Worm (Caenorhabditis elegans) whole organism, L1 larva: ENCODE data around the gene uba-1.
A peak's percentile ranks its signal among the peaks of the same experiment; 100 is the strongest.
"Not testable (repeated sequence)": the region's sequence is repeated elsewhere in the genome, so short reads cannot be mapped to it uniquely, and the experiment has no call there.

Experiments
- C16A3.4 ChIP-seq: fragments of 150-350 bp; optimal IDR thresholded peaks from 2 replicates; lab custom pipeline; 2014; ENCODE audit warnings: missing biosample characterization, missing genetic modification characterization
- Y116A8C.19 ChIP-seq: sonication (generic microtip); optimal IDR thresholded peaks from 2 replicates; lab custom pipeline; 2016; ENCODE audit warnings: missing compliant biosample characterization, missing genetic modification characterization, borderline replicate concordance
- ama-1 ChIP-seq: fragments of 150-350 bp; optimal IDR thresholded peaks from 2 replicates; lab custom pipeline; 2014
- blmp-1 ChIP-seq: fragments of 150-350 bp; optimal IDR thresholded peaks from 2 replicates; lab custom pipeline; 2014; ENCODE audit warnings: missing biosample characterization, missing genetic modification characterization
- ceh-88 ChIP-seq: fragments of 200-800 bp; sonication (Bioruptor generic); IDR thresholded peaks from 2 replicates; pipeline ENCODE4 v1.3.6; 2022; ENCODE audit warnings: missing genetic modification characterization, missing compliant biosample characterization
- dpl-1 ChIP-seq, 3 experiments: fragments of 150-350 bp in 2 of 3; sonication (generic microtip) in 1 of 3; optimal IDR thresholded peaks; 2 replicates each; lab custom pipeline; 2014 to 2017; ENCODE audit warnings: missing biosample characterization in 3 of 3, missing genetic modification characterization in 3 of 3, missing genetic modification reagents in 3 of 3
- efl-1 ChIP-seq, 4 experiments: fragments of 150-350 bp; optimal IDR thresholded peaks in 3 of 4; peaks in 1 of 4; 1 replicate in 1 of 4; 2 replicates in 3 of 4; lab custom pipeline; 2014; ENCODE audit warnings: missing biosample characterization in 2 of 4, missing genetic modification characterization in 2 of 4, missing genetic modification reagents in 2 of 4
- elt-2 ChIP-seq: sonication (generic microtip); optimal IDR thresholded peaks from 2 replicates; lab custom pipeline; 2016; ENCODE audit warnings: missing genetic modification characterization, mild to moderate bottlenecking, inconsistent platforms, missing compliant biosample characterization, missing genetic modification reagents
- elt-3 ChIP-seq, 6 experiments: fragments of 150-350 bp in 1 of 6; sonication (generic microtip); optimal IDR thresholded peaks; 2 replicates each; lab custom pipeline; 2017 to 2018; ENCODE audit warnings: missing biosample characterization in 6 of 6, missing genetic modification characterization in 6 of 6, inconsistent platforms in 1 of 6
- fkh-10 ChIP-seq: sonication (generic microtip); optimal IDR thresholded peaks from 2 replicates; lab custom pipeline; 2017; ENCODE audit warnings: missing biosample characterization, missing genetic modification reagents, missing genetic modification characterization
- fkh-8 ChIP-seq: sonication (generic microtip); optimal IDR thresholded peaks from 2 replicates; lab custom pipeline; 2016; ENCODE audit warnings: mild to moderate bottlenecking, missing genetic modification characterization, missing compliant biosample characterization
- fos-1 ChIP-seq: fragments of 150-350 bp; optimal IDR thresholded peaks from 2 replicates; lab custom pipeline; 2014; ENCODE audit warnings: missing biosample characterization, missing genetic modification characterization
- hlh-4 ChIP-seq: sonication (generic microtip); optimal IDR thresholded peaks from 2 replicates; lab custom pipeline; 2016; ENCODE audit warnings: mild to moderate bottlenecking, missing genetic modification characterization, missing compliant biosample characterization
- lin-13 ChIP-seq: fragments of 150-350 bp; optimal IDR thresholded peaks from 2 replicates; lab custom pipeline; 2014; ENCODE audit warnings: missing biosample characterization, missing genetic modification reagents, missing genetic modification characterization
- lin-14 ChIP-seq: fragments of 200-800 bp; sonication (Bioruptor generic); optimal IDR thresholded peaks from 2 replicates; lab custom pipeline; 2018; ENCODE audit warnings: mild to moderate bottlenecking, missing genetic modification characterization, moderate library complexity, missing compliant biosample characterization
- lsy-2 ChIP-seq, 2 experiments: fragments of 150-350 bp; optimal IDR thresholded peaks; 2 replicates each; lab custom pipeline; 2014; ENCODE audit warnings: missing biosample characterization in 2 of 2, missing genetic modification characterization in 2 of 2
- mef-2 ChIP-seq: fragments of 150-350 bp; optimal IDR thresholded peaks from 2 replicates; lab custom pipeline; 2014; ENCODE audit warnings: missing biosample characterization, missing genetic modification characterization
- mep-1 ChIP-seq: fragments of 150-350 bp; optimal IDR thresholded peaks from 2 replicates; lab custom pipeline; 2014; ENCODE audit warnings: missing biosample characterization, missing genetic modification characterization
- nhr-237 ChIP-seq: fragments of 150-350 bp; optimal IDR thresholded peaks from 2 replicates; lab custom pipeline; 2014; ENCODE audit warnings: missing biosample characterization, missing genetic modification characterization
- nhr-28 ChIP-seq: fragments of 150-350 bp; optimal IDR thresholded peaks from 2 replicates; lab custom pipeline; 2014; ENCODE audit warnings: missing biosample characterization, missing genetic modification characterization
- nhr-47 ChIP-seq: sonication (generic microtip); optimal IDR thresholded peaks from 2 replicates; lab custom pipeline; 2016; ENCODE audit warnings: mild to moderate bottlenecking, missing genetic modification characterization, moderate library complexity, missing compliant biosample characterization
- nhr-84 ChIP-seq: sonication (generic microtip); optimal IDR thresholded peaks from 2 replicates; lab custom pipeline; 2017; ENCODE audit warnings: missing biosample characterization, missing genetic modification characterization
- nhr-85 ChIP-seq: sonication (generic microtip); peaks from one replicate; lab custom pipeline; 2016; ENCODE audit warnings: missing genetic modification characterization, inconsistent platforms, missing compliant biosample characterization
- pag-3 ChIP-seq: sonication (generic microtip); optimal IDR thresholded peaks from 2 replicates; lab custom pipeline; 2017; ENCODE audit warnings: missing genetic modification characterization, mild to moderate bottlenecking, missing compliant biosample characterization, antibody characterized with exemption, borderline replicate concordance; ENCODE audit not compliant: insufficient read depth
- pqm-1 ChIP-seq: sonication (generic microtip); optimal IDR thresholded peaks from 3 replicates; lab custom pipeline; 2017; ENCODE audit warnings: missing biosample characterization, missing genetic modification characterization
- rnt-1 ChIP-seq: sonication (generic microtip); optimal IDR thresholded peaks from 2 replicates; lab custom pipeline; 2016; ENCODE audit warnings: mild to moderate bottlenecking, missing genetic modification characterization, moderate library complexity, missing compliant biosample characterization
- snu-23 ChIP-seq: sonication (generic microtip); optimal IDR thresholded peaks from 2 replicates; lab custom pipeline; 2016; ENCODE audit warnings: missing genetic modification characterization, missing compliant biosample characterization
- sup-37 ChIP-seq: fragments of 200-800 bp; sonication (Bioruptor generic); optimal IDR thresholded peaks from 2 replicates; lab custom pipeline; 2018; ENCODE audit warnings: mild to moderate bottlenecking, missing genetic modification characterization, missing compliant biosample characterization
- swsn-7 ChIP-seq: sonication (generic microtip); optimal IDR thresholded peaks from 2 replicates; lab custom pipeline; 2016; ENCODE audit warnings: missing genetic modification characterization, missing compliant biosample characterization
- tlp-1 ChIP-seq: fragments of 150-350 bp; optimal IDR thresholded peaks from 2 replicates; lab custom pipeline; 2014; ENCODE audit warnings: missing biosample characterization, missing genetic modification characterization
- unc-62 ChIP-seq: fragments of 150-350 bp; optimal IDR thresholded peaks from 2 replicates; lab custom pipeline; 2014; ENCODE audit warnings: missing biosample characterization, missing genetic modification reagents, missing genetic modification characterization
- unc-98 ChIP-seq: fragments of 200-800 bp; sonication (Bioruptor generic); IDR thresholded peaks from 2 replicates; pipeline ENCODE4 v1.3.6; 2022; ENCODE audit warnings: missing genetic modification characterization, missing compliant biosample characterization

uba-1 gene

DNA sequence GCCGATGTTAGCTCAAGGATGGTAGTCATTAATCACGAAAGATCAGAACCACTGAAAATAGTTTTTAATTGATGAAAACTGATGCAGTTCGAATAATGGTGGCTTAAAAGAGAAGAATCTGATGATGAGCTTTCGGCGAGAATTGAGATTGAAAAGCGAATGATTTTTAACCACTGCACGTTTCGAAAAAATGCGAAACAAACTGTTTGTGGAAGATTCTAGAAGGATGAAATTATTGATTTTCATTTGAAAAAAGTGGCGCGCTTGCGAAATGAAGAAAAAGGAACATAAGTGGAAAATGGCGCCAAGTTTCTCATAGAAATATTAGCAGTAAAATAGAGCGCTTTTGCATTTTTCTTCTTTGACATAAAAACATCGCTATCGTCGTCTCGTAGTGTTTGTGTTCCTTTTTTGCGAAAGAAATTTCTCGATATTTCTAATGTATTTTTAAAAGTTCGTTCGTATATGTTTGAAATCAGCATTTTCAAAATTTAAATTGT, at the start of gene uba-1 (continued):
- TF ChIP-seq dpl-1 (GFP tag; optimal IDR thresholded peaks at IDR 0.05; lab: Kevin White, UChicago) (peak in 1 of 3 experiments; percentile 51), lin-14 (GFP tag; lab: Kevin White, UChicago) (peak; percentile 9), unc-98 (GFP tag; lab: Robert Waterston, UW) (no peak), C16A3.4 (no peak), mep-1 (tag; lab: Kevin White, UChicago) (no peak), ama-1 (lab: Kevin White, UChicago) (no peak), nhr-28 (tag; lab: Kevin White, UChicago) (no peak)

DNA sequence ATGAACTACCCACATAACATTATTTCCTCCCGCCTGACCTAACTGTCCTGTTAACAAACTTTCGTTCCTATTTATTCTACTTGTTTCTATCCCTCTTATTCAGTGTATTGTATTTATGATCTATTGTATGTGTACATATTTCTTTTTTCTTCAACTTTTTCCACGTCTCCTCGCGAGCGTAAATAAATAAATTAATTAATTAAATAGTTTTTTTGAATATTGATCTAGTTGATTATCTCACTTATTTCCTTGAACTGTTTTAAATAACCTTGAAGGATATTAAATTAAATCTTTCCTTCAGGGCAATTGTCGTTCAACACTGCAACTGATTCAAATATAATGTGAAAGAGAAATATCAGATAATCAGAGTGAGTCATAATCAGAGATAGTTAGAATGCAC, 48.1 kb upstream of the uba-1 start, which contains the start of gene frk-1:
Gene frk-1, plus strand, starts transcription at position 301 of the 400 bp plus-strand sequence.
- TF ChIP-seq unc-98 (GFP tag; lab: Robert Waterston, UW) (no peak), unc-62 (GFP tag; lab: Kevin White, UChicago) (no peak), elt-3 (tag; optimal IDR thresholded peaks at IDR 0.05; lab: Kevin White, UChicago) (no peak), elt-2 (tag; lab: Kevin White, UChicago) (no peak), swsn-7 (no peak)

DNA sequence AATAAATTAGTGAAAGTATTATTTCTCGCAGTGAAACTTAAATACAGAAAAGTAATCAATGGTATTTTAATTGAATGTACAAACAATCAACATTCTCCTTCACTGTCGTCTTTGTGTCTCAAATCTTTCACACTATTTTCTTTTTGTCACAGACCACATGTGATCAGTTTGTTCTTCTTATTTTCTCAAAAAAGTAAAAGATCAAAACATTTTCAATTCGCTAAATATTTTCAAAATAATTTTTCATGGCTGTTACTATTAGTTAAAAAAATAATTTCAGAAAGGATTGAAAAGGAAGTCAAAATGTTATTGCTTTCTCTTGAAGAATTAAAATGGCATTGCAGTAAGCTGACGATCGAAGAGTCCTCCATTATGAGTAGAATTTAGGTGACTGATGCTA, 46.1 kb upstream of the uba-1 start, which contains the start of gene dhs-31:
Gene dhs-31, minus strand, starts transcription at position 101 of the 400 bp plus-strand sequence.
- TF ChIP-seq nhr-84 (tag; lab: Kevin White, UChicago) = no peak
- peak in 1 of 6 experiments; percentile 11 for TF ChIP-seq elt-3 (tag; optimal IDR thresholded peaks at IDR 0.05; lab: Kevin White, UChicago)
- peak; percentile 42 for TF ChIP-seq blmp-1 (tag; lab: Kevin White, UChicago)
- TF ChIP-seq nhr-85 (tag; lab: Kevin White, UChicago) = peak; percentile 22
- TF ChIP-seq, all 84 proteins: peak for 3

DNA sequence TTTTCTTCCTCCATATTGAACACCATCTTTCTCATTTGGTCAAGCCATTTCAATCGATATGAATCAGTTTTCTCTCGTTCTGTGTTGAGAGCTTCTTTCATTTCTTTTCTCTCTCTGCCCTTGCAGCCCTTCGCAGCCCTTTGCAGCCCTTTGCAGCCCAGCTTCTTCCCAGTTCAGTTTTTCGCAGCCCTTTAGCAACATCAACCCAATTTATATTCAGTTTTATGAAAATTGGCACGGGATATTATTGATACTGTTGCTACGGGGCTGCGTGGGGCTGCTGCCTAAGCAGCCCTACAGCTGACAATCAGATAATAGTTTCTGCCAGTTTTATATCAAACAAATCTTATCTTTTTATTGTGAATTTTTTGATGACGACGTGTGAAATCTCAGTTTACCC, 42.2 kb upstream of the uba-1 start, which contains the start of gene F44D12.10:
Gene F44D12.10, minus strand, starts transcription at position 101 of the 400 bp plus-strand sequence.
- TF ChIP-seq fkh-8 (tag; lab: Kevin White, UChicago) = no peak
- TF ChIP-seq sup-37 = no peak
- no peak for TF ChIP-seq lin-13 (GFP tag; lab: Kevin White, UChicago)
- no peak for TF ChIP-seq pag-3 (tag; lab: Kevin White, UChicago)
- no peak for TF ChIP-seq Y116A8C.19
- TF ChIP-seq pqm-1 = no peak
- no peak for TF ChIP-seq snu-23 (GFP tag; lab: Kevin White, UChicago)
- no peak for TF ChIP-seq fkh-10 (GFP tag; lab: Kevin White, UChicago)

DNA sequence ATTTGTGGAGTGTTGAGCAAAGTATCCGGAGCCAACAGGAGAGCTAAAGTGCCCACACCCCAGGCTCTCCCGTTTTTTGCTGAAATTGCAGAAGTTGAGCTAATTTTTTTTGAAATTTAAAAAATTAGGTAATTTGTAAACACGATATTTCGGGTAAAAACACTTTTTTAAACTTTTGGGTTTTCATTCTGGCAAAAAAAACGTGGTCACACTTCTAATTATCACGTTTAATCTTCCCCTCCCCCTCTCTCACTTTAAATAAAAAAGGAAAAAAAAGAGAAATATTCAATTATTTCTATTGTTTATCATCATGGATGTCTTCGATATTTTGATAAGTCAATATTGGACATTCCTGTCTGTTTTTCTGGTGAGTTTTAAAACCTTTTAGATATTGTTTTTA, 38.3 kb upstream of the uba-1 start, which contains the start of gene F44D12.6:
Gene F44D12.6, plus strand, starts transcription at position 301 of the 400 bp plus-strand sequence.
- TF ChIP-seq ceh-88 (GFP tag; lab: Robert Waterston, UW) (no peak), tlp-1 (tag; lab: Kevin White, UChicago) (no peak), rnt-1 (tag; lab: Kevin White, UChicago) (no peak)
- TF ChIP-seq, all 84 proteins: peak for 0

DNA sequence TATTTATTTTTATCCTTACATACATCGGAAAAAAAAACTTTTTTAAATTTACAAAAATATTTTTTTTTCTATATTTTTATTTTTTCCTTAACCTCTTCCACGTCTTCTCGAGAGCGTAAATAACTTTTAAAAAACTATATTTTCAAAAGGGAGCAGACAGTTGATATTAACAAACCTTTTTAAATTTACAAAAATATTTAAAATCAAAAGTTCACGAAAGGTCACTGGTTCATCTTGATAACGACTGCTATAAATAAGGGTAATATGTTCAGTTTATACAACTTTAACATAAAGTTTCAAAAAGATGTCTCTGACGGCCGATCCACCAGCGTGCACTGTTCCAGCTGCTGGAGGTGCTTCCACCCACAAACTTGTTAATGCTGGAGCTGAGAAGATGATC, 34.0 kb upstream of the uba-1 start, which contains the start of the genes F44D12.16 and msd-2:
Gene F44D12.16, plus strand, starts transcription at position 301 of the 400 bp plus-strand sequence.
Gene msd-2, plus strand, starts transcription at position 305 of the 400 bp plus-strand sequence.
- TF ChIP-seq fos-1 (tag; lab: Kevin White, UChicago); lsy-2 (tag; optimal IDR thresholded peaks at IDR 0.05; lab: Kevin White, UChicago); nhr-237 (tag; lab: Kevin White, UChicago): not testable (repeated sequence)
- TF ChIP-seq, all 84 proteins: peak for 0; not testable (repeated sequence) for 84

DNA sequence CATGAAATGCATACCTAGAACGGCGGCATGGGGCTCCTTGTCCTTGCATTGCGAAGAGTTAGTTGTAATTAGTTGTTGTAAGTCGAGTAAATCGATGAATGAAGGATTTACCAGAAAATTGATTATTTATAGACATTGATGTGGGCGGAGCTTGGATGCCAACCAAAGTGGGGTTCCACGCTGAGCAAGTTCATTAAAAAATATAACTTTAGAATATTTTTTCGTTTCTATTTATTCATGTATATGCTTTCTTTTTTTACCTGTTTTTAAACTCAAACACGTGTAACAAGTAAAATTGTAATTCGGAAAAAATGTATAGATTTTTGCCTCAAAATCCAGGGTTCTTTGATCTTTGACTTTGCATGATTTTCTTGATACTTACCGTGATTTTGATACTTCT, 32.8 kb upstream of the uba-1 start, which contains the start of gene gipc-2:
Gene gipc-2, minus strand, starts transcription at position 101 of the 400 bp plus-strand sequence.
- TF ChIP-seq nhr-84 (tag; lab: Kevin White, UChicago) = no peak
- no peak for TF ChIP-seq nhr-47 (tag; lab: Kevin White, UChicago)
- no peak for TF ChIP-seq efl-1 (optimal IDR thresholded peaks at IDR 0.05; lab: Kevin White, UChicago)
- no peak for TF ChIP-seq efl-1 (GFP tag; optimal IDR thresholded peaks at IDR 0.05 in 1 of 2; lab: Kevin White, UChicago)
- TF ChIP-seq mef-2 (tag; lab: Kevin White, UChicago) = no peak
- TF ChIP-seq fkh-8 (tag; lab: Kevin White, UChicago) = no peak
- TF ChIP-seq hlh-4 = no peak
